Worm (Caenorhabditis elegans): ENCODE data around the gene hot-9.

DNA sequence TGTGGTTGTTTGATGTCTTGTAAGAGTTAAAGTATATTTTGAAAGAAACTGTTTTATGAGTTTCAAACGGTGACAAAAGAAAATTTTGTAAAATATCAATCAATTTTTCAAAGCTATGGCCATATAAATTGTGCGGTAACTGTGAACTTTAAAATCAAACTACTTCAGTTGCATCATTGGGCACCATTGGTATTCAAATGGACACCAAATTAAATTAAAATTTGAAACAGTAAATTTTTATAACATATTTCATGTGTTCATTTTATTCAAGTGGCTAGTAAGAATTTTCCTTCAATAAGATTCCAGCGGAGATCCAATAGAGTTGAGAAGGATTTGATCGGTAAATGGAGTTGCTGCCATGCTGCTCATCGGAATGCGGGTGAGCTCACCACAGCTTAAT lies 13.9 kb downstream of the hot-9 start:
- no peak for TF ChIP-seq ets-7 (tag; optimal IDR thresholded peaks at IDR 0.05)
- no peak for TF ChIP-seq flt-1 (GFP tag; IDR thresholded peaks at IDR 0.05)
- no peak for TF ChIP-seq aly-1 (tag; optimal IDR thresholded peaks at IDR 0.05)
- no peak for TF ChIP-seq ama-1 (optimal IDR thresholded peaks at IDR 0.05)
- no peak for TF ChIP-seq F13C5.2 (tag; optimal IDR thresholded peaks at IDR 0.05)
- no peak for TF ChIP-seq sea-1 (GFP tag; conservative IDR thresholded peaks at IDR 0.05)
- TF ChIP-seq pes-1 (GFP tag; IDR thresholded peaks at IDR 0.05), result no peak
- TF ChIP-seq ceh-13 (GFP tag; optimal IDR thresholded peaks at IDR 0.05), result no peak
- no peak for TF ChIP-seq hmg-4 (GFP tag; optimal IDR thresholded peaks at IDR 0.05)
- TF ChIP-seq tbx-11 (GFP tag; IDR thresholded peaks at IDR 0.05), result no peak
- TF ChIP-seq hnd-1 (tag; optimal IDR thresholded peaks at IDR 0.05), result no peak
- TF ChIP-seq scrt-1 (GFP tag; IDR thresholded peaks at IDR 0.05), result no peak
- no peak for TF ChIP-seq tbx-37 (GFP tag; conservative IDR thresholded peaks at IDR 0.05)

Data from whole organism, early embryonic.